Fruit fly (Drosophila melanogaster) whole organism, prepupa: Measurements from ENCODE around the gene CG14036.

Source experiments
- CG10631 ChIP-seq: fragments of 200-800 bp; sonication (Bioruptor generic); optimal IDR thresholded peaks from 2 replicates; lab custom pipeline; 2016; ENCODE audit warnings: missing biosample characterization, missing genetic modification characterization
- CG10669 ChIP-seq: fragments of 200-800 bp; sonication (Bioruptor generic); optimal IDR thresholded peaks from 3 replicates; lab custom pipeline; 2018; ENCODE audit warnings: missing biosample characterization, mild to moderate bottlenecking, missing genetic modification characterization, moderate library complexity
- CG11902 ChIP-seq: fragments of 200-800 bp; sonication (Bioruptor generic); optimal IDR thresholded peaks from 3 replicates; lab custom pipeline; 2016; ENCODE audit warnings: missing biosample characterization, missing genetic modification characterization
- CG15336 ChIP-seq: fragments of 200-800 bp; sonication (Bioruptor generic); IDR thresholded peaks from 2 replicates; pipeline ENCODE4 v1.3.6; 2022; ENCODE audit warnings: missing biosample characterization, missing genetic modification characterization
- CG1621 ChIP-seq: fragments of 200-800 bp; sonication (Bioruptor generic); optimal IDR thresholded peaks from 3 replicates; lab custom pipeline; 2018; ENCODE audit warnings: missing biosample characterization, mild to moderate bottlenecking, missing genetic modification characterization
- CG16779 ChIP-seq: fragments of 200-800 bp; sonication (Bioruptor generic); optimal IDR thresholded peaks from 3 replicates; lab custom pipeline; 2017; ENCODE audit warnings: missing biosample characterization, mild to moderate bottlenecking, missing genetic modification characterization
- CG32006 ChIP-seq: fragments of 200-800 bp; sonication (Bioruptor generic); optimal IDR thresholded peaks from 3 replicates; lab custom pipeline; 2017; ENCODE audit warnings: missing biosample characterization, mild to moderate bottlenecking, missing genetic modification characterization
- CG34406 ChIP-seq: fragments of 200-800 bp; sonication (Bioruptor generic); optimal IDR thresholded peaks from 3 replicates; lab custom pipeline; 2016; ENCODE audit warnings: missing biosample characterization, missing genetic modification characterization
- CG3919 ChIP-seq: fragments of 200-800 bp; sonication (Bioruptor generic); optimal IDR thresholded peaks from 3 replicates; lab custom pipeline; 2016; ENCODE audit warnings: missing biosample characterization, missing genetic modification characterization
- CG4318 ChIP-seq: fragments of 200-800 bp; sonication (Bioruptor generic); optimal IDR thresholded peaks from 3 replicates; lab custom pipeline; 2017; ENCODE audit warnings: missing biosample characterization, mild to moderate bottlenecking, missing genetic modification characterization
- CG6163 ChIP-seq: fragments of 200-800 bp; sonication (Bioruptor generic); IDR thresholded peaks from 3 replicates; pipeline ENCODE4 v1.3.6; 2022; ENCODE audit warnings: missing biosample characterization, missing genetic modification characterization
- CG6276 ChIP-seq: fragments of 200-800 bp; sonication (Bioruptor generic); optimal IDR thresholded peaks from 2 replicates; lab custom pipeline; 2017; ENCODE audit warnings: missing biosample characterization, mild to moderate bottlenecking, missing genetic modification characterization
- CG6792 ChIP-seq: fragments of 200-800 bp; sonication (Bioruptor generic); optimal IDR thresholded peaks from 3 replicates; lab custom pipeline; 2016; ENCODE audit warnings: missing biosample characterization, missing genetic modification characterization
- CG6808 ChIP-seq: fragments of 200-800 bp; sonication (Bioruptor generic); optimal IDR thresholded peaks from 3 replicates; lab custom pipeline; 2017; ENCODE audit warnings: missing biosample characterization, missing genetic modification characterization, mild to moderate bottlenecking, moderate library complexity, missing genetic modification reagents
- CG7368 ChIP-seq: fragments of 200-800 bp; sonication (Bioruptor generic); optimal IDR thresholded peaks from 3 replicates; lab custom pipeline; 2016; ENCODE audit warnings: missing biosample characterization, missing genetic modification characterization
- CG8119 ChIP-seq: fragments of 200-800 bp; sonication (Bioruptor generic); IDR thresholded peaks from 3 replicates; pipeline ENCODE4 v1.3.6; 2022; ENCODE audit warnings: missing biosample characterization, missing genetic modification characterization
- CG8632 ChIP-seq: fragments of 200-800 bp; sonication (Bioruptor generic); optimal IDR thresholded peaks from 3 replicates; lab custom pipeline; 2016; ENCODE audit warnings: missing biosample characterization, missing genetic modification characterization
- Eip78C ChIP-seq: fragments of 200-800 bp; sonication (Bioruptor generic); peaks from one replicate; lab custom pipeline; 2016; ENCODE audit warnings: missing biosample characterization, missing genetic modification characterization
- Eip93F ChIP-seq: fragments of 200-800 bp; sonication (Bioruptor generic); optimal IDR thresholded peaks from 2 replicates; lab custom pipeline; 2016; ENCODE audit warnings: missing biosample characterization, mild to moderate bottlenecking, missing genetic modification characterization
- Ets21C ChIP-seq: fragments of 200-800 bp; sonication (Bioruptor generic); optimal IDR thresholded peaks from 3 replicates; lab custom pipeline; 2016; ENCODE audit warnings: missing biosample characterization, missing genetic modification characterization
- Ets96B ChIP-seq: fragments of 200-800 bp; optimal IDR thresholded peaks from 2 replicates; lab custom pipeline; 2019; ENCODE audit warnings: missing biosample characterization, mild to moderate bottlenecking, missing genetic modification characterization, moderate library complexity
- Hr38 ChIP-seq: sonication (Bioruptor generic); optimal IDR thresholded peaks from 2 replicates; lab custom pipeline; 2016; ENCODE audit warnings: missing biosample characterization, missing genetic modification characterization
- Hr39 ChIP-seq: fragments of 200-800 bp; sonication (Bioruptor generic); optimal IDR thresholded peaks from 2 replicates; lab custom pipeline; 2016; ENCODE audit warnings: missing biosample characterization, missing genetic modification characterization
- Hr4 ChIP-seq: fragments of 200-800 bp; sonication (Bioruptor generic); optimal IDR thresholded peaks from 3 replicates; lab custom pipeline; 2016; ENCODE audit warnings: missing biosample characterization, missing genetic modification characterization
- Lpt ChIP-seq: fragments of 200-800 bp; sonication (Bioruptor generic); optimal IDR thresholded peaks from 3 replicates; lab custom pipeline; 2016; ENCODE audit warnings: missing biosample characterization, missing genetic modification characterization
- Smox ChIP-seq: fragments of 200-800 bp; sonication (Bioruptor generic); optimal IDR thresholded peaks from 3 replicates; lab custom pipeline; 2016; ENCODE audit warnings: missing biosample characterization, missing genetic modification characterization
- Sox14 ChIP-seq: fragments of 200-800 bp; sonication (Bioruptor generic); optimal IDR thresholded peaks from 3 replicates; lab custom pipeline; 2016; ENCODE audit warnings: missing biosample characterization, missing genetic modification characterization
- achi ChIP-seq: fragments of 200-800 bp; sonication (Bioruptor generic); optimal IDR thresholded peaks from 3 replicates; lab custom pipeline; 2016; ENCODE audit warnings: missing biosample characterization, missing genetic modification characterization
- cyc ChIP-seq: fragments of 200-800 bp; sonication (Bioruptor generic); optimal IDR thresholded peaks from 3 replicates; lab custom pipeline; 2016; ENCODE audit warnings: missing biosample characterization, missing genetic modification characterization
- dsx ChIP-seq: fragments of 200-800 bp; optimal IDR thresholded peaks from 3 replicates; lab custom pipeline; 2019; ENCODE audit warnings: missing biosample characterization, mild to moderate bottlenecking, missing genetic modification characterization, moderate library complexity; ENCODE audit not compliant: poor library complexity, severe bottlenecking
- eg ChIP-seq: fragments of 200-800 bp; sonication (Bioruptor generic); IDR thresholded peaks from 3 replicates; pipeline ENCODE4 v1.3.6; 2022; ENCODE audit warnings: missing biosample characterization, missing genetic modification characterization
- esn ChIP-seq: fragments of 200-800 bp; sonication (Bioruptor generic); optimal IDR thresholded peaks from 2 replicates; lab custom pipeline; 2016; ENCODE audit warnings: missing biosample characterization, mild to moderate bottlenecking, missing genetic modification characterization, moderate library complexity
- fd59A ChIP-seq: fragments of 200-800 bp; sonication (Bioruptor generic); optimal IDR thresholded peaks from 2 replicates; lab custom pipeline; 2017; ENCODE audit warnings: missing biosample characterization, mild to moderate bottlenecking, missing genetic modification characterization, missing genetic modification reagents
- fd85E ChIP-seq: fragments of 200-800 bp; sonication (Bioruptor generic); optimal IDR thresholded peaks from 3 replicates; lab custom pipeline; 2016; ENCODE audit warnings: missing biosample characterization, missing genetic modification characterization
- lz ChIP-seq: fragments of 200-800 bp; sonication (Bioruptor generic); optimal IDR thresholded peaks from 3 replicates; lab custom pipeline; 2016; ENCODE audit warnings: missing biosample characterization, missing genetic modification characterization
- net ChIP-seq: fragments of 200-800 bp; sonication (Bioruptor generic); optimal IDR thresholded peaks from 3 replicates; lab custom pipeline; 2016; ENCODE audit warnings: missing biosample characterization, missing genetic modification characterization
- pdm3 ChIP-seq: fragments of 200-800 bp; sonication (Bioruptor generic); optimal IDR thresholded peaks from 3 replicates; lab custom pipeline; 2016; ENCODE audit warnings: missing biosample characterization, missing genetic modification characterization
- ss ChIP-seq, 2 experiments: fragments of 200-800 bp; sonication (Bioruptor generic); optimal IDR thresholded peaks; 2 replicates in 1 of 2; 3 replicates in 1 of 2; lab custom pipeline; 2017 to 2018; ENCODE audit warnings: mild to moderate bottlenecking in 2 of 2, missing biosample characterization in 2 of 2, missing genetic modification characterization in 2 of 2, moderate library complexity in 1 of 2
- svp ChIP-seq: fragments of 200-800 bp; sonication (Bioruptor generic); peaks from one replicate; lab custom pipeline; 2016; ENCODE audit warnings: missing biosample characterization, missing genetic modification characterization
- topi ChIP-seq: fragments of 200-800 bp; sonication (Bioruptor generic); optimal IDR thresholded peaks from 3 replicates; lab custom pipeline; 2016; ENCODE audit warnings: missing biosample characterization, missing genetic modification characterization
- vri ChIP-seq: fragments of 200-800 bp; sonication (Bioruptor generic); optimal IDR thresholded peaks from 3 replicates; lab custom pipeline; 2016; ENCODE audit warnings: missing biosample characterization, mild to moderate bottlenecking, missing genetic modification characterization

CG14036 gene

DNA sequence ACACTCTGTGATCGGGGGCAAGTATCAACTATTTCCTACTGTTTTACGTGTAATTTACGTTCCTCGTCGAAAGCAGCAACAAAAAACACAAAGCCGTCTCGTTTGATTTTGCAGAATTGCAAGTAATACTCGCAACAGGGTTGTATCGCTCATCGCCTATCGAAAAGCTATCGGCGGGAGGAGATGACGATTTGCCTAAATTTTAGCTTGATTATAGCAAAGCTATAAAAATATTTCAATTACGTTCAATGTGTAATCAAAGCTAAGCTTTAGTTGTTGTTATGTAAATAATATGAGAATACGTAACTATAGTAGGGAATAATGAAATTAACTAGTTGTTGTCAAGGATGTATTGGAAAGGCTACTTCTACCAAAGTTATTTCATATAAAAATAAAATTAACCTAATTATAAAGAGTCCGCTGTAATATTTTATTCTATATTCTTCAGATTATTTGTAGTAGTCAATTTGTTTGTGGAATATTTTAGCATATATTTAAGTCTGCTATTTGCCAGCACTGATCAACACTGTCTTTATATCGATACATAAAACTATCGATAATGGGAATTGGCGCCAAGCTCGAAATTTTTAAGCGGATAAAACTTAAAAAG is 4.9 kb upstream of the CG14036 start, which contains the start of gene Rpn11 (continued):
- TF ChIP-seq Hr4 (GFP tag; lab: Kevin White, UChicago) (peak; percentile 54), CG7368 (no peak), CG8632 (GFP tag; lab: Kevin White, UChicago) (peak; percentile 46), CG1621 (tag; lab: Kevin White, UChicago) (no peak), CG16779 (tag; lab: Kevin White, UChicago) (no peak), net (GFP tag; lab: Kevin White, UChicago) (peak; percentile 37), Sox14 (peak; percentile 74), CG11902 (GFP tag; lab: Kevin White, UChicago) (peak; percentile 0), Eip93F (GFP tag; lab: Kevin White, UChicago) (no peak), CG6792 (GFP tag; lab: Kevin White, UChicago) (peak; percentile 48), eg (peak; percentile 36; the same call in 1 of the 3 replicates), Smox (GFP tag; lab: Kevin White, UChicago) (no peak), fd85E (GFP tag; lab: Kevin White, UChicago) (no peak), CG6163 (GFP tag; lab: Robert Waterston, UW) (no peak), CG8119 (GFP tag; lab: Robert Waterston, UW) (no peak), Lpt (no peak)

DNA sequence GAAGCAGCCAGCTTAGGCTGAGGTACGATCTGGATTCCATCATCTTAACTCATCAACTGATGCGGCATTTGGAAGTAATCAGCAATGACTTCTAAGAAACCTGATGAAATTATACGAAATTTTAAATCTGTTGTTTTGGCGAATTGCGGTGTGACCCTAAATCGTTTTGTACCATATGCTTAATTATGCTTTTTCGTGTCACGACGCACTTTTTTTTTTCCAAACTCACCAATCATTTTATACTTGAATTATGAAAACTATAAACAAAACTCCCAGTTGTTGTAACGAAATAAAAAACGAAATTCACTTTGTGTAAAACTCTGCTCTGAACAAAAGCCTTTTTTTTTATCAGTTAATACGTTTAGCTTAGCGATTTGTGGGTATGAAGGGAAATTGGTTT is 3.3 kb upstream of the CG14036 start, which contains the start of gene Nepl3:
Nepl3 (minus strand) TSS at position 155 of the 400 bp plus-strand sequence.
- TF ChIP-seq Eip78C (peak; percentile 24), fd59A (GFP tag; lab: Kevin White, UChicago) (no peak), CG32006 (GFP tag; lab: Kevin White, UChicago) (no peak), Hr39 (GFP tag; lab: Kevin White, UChicago) (no peak), Ets21C (no peak), lz (no peak), CG10669 (GFP tag; lab: Kevin White, UChicago) (no peak)

dm6 chr2L:5055528-5055927 is 712 bp upstream of the CG14036 start:
- TF ChIP-seq dsx (GFP tag; lab: Kevin White, UChicago) (no peak), ss (GFP tag; optimal IDR thresholded peaks at IDR 0.05; lab: Kevin White, UChicago) (no peak), cyc (no peak)

DNA sequence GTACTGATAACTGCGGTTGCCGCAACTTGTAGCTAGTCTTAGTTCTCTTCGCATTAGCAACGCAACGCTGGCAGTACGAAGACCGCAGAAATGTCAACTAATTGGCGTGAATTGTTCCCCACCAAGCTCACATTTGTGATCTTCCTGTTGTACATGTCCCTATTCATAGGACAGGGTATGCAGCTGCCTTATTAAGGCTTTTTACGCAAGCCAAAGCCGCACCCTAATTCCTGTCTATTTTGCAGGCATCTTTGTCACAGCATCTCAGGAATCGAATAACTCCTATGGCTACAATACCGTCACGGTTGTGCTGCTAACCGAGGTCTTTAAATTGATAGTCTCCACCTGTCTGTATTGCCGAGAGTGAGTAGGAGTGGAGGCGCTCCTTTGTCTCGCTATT is 1.8 kb downstream of the CG14036 start, which contains the start of gene eIF3h:
eIF3h (minus strand) TSS at position 101 of the 400 bp plus-strand sequence.
- TF ChIP-seq esn (no peak), Ets96B (tag; lab: Kevin White, UChicago) (no peak), CG16779 (tag; lab: Kevin White, UChicago) (no peak), CG6792 (GFP tag; lab: Kevin White, UChicago) (no peak), vri (GFP tag; lab: Kevin White, UChicago) (no peak), CG6163 (GFP tag; lab: Robert Waterston, UW) (no peak), pdm3 (no peak), dsx (GFP tag; lab: Kevin White, UChicago) (no peak), Ets21C (no peak)

dm6 chr2L:5052367-5052914 is 2.4 kb downstream of the CG14036 start, which contains the start of gene senju:
senju (plus strand) TSS chr2L:5052843.
- TF ChIP-seq cyc (peak; percentile 84), CG10669 (GFP tag; lab: Kevin White, UChicago) (peak; percentile 79), topi (GFP tag; lab: Kevin White, UChicago) (peak; percentile 86), CG34406 (GFP tag; lab: Kevin White, UChicago) (peak; percentile 79), CG3919 (GFP tag; lab: Kevin White, UChicago) (peak; percentile 93), CG6808 (GFP tag; lab: Kevin White, UChicago) (peak; percentile 75), achi (peak; percentile 86), CG8119 (GFP tag; lab: Robert Waterston, UW) (peak; percentile 87), CG6163 (GFP tag; lab: Robert Waterston, UW) (peak; percentile 92), CG1621 (tag; lab: Kevin White, UChicago) (peak; percentile 80), CG32006 (GFP tag; lab: Kevin White, UChicago) (peak; percentile 86), Hr38 (GFP tag; lab: Kevin White, UChicago) (peak; percentile 29), Eip78C (peak; percentile 95), Ets21C (peak; percentile 82), CG15336 (GFP tag; lab: Robert Waterston, UW) (peak; percentile 84), Hr4 (GFP tag; lab: Kevin White, UChicago) (peak; percentile 89), svp (GFP tag; lab: Kevin White, UChicago) (peak; percentile 93), Smox (GFP tag; lab: Kevin White, UChicago) (peak; percentile 84), Hr39 (GFP tag; lab: Kevin White, UChicago) (peak; percentile 84), CG10631 (GFP tag; lab: Kevin White, UChicago) (peak; percentile 85), CG4318 (GFP tag; lab: Kevin White, UChicago) (no peak), CG6276 (GFP tag; lab: Kevin White, UChicago) (no peak)
